Worm (Caenorhabditis elegans): ENCODE measurements around the gene C29F7.2.

ce11 chrX:13380988-13381742 is 34.7 kb upstream of the C29F7.2 start:
- TF ChIP-seq ets-4 (tag; optimal IDR thresholded peaks at IDR 0.05) (no peak), odd-2 (tag; optimal IDR thresholded peaks at IDR 0.05) (no peak), pag-3 (tag; optimal IDR thresholded peaks at IDR 0.05; ENCODE audit: borderline replicate concordance) (no peak), Y22D7AL.16 (tag; optimal IDR thresholded peaks at IDR 0.05) (no peak), F13H6.1 (tag; optimal IDR thresholded peaks at IDR 0.05) (no peak), lim-6 (tag; optimal IDR thresholded peaks at IDR 0.05) (no peak), unc-86 (tag; optimal IDR thresholded peaks at IDR 0.05) (no peak), ceh-18 (tag; optimal IDR thresholded peaks at IDR 0.05) (no peak), ceh-24 (tag; optimal IDR thresholded peaks at IDR 0.05) (no peak), nhr-11 (tag; optimal IDR thresholded peaks at IDR 0.05) (no peak)
